Worm (Caenorhabditis elegans): ENCODE data around the gene srh-239.

DNA sequence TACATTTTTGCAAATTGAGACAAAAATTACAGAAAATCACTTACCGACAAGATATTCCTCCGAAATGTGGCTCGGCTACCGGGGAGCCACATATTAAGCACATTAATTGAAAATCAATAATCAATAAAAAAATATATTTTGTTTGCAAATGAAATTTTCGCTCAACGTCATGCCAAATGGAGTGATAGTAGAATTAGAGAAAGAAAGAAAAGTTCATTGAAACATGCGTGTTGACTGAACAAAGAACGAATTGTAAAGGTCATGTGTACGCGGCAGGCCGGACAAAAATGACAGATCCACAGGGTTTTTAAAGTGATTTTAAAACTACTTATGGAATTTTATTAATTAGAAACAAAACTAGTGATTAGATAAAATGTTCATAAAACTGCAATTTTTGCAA, 38.0 kb downstream of the srh-239 start:
- TF ChIP-seq dmd-4 (tag; optimal IDR thresholded peaks at IDR 0.05), result no peak
- TF ChIP-seq crh-2 (tag; optimal IDR thresholded peaks at IDR 0.05), result no peak
- TF ChIP-seq blmp-1 (tag; optimal IDR thresholded peaks at IDR 0.05; ENCODE audit: insufficient read depth), result no peak
- no peak for TF ChIP-seq unc-39 (tag; optimal IDR thresholded peaks at IDR 0.05)
- TF ChIP-seq ceh-82 (tag; optimal IDR thresholded peaks at IDR 0.05), result no peak
- no peak for TF ChIP-seq snpc-4 (tag; optimal IDR thresholded peaks at IDR 0.05)
- TF ChIP-seq nhr-237 (tag; optimal IDR thresholded peaks at IDR 0.05), result no peak
- no peak for TF ChIP-seq peb-1 (tag; optimal IDR thresholded peaks at IDR 0.05)
- TF ChIP-seq ztf-1 (GFP tag; conservative IDR thresholded peaks at IDR 0.05), result no peak
- no peak for TF ChIP-seq sma-3 (GFP tag; optimal IDR thresholded peaks at IDR 0.05)
- no peak for TF ChIP-seq nhr-6 (tag; optimal IDR thresholded peaks at IDR 0.05)
- TF ChIP-seq unc-55 (GFP tag; optimal IDR thresholded peaks at IDR 0.05), result no peak
- no peak for TF ChIP-seq mab-5 (tag; optimal IDR thresholded peaks at IDR 0.05)
- no peak for TF ChIP-seq ztf-11 (tag; optimal IDR thresholded peaks at IDR 0.05)

Data from whole organism, L2 larva.